Worm (Caenorhabditis elegans) whole organism, late embryonic: ENCODE results near the gene ztf-22.

Source experiments
- C38D4.7 ChIP-seq: fragments of 200-800 bp; sonication (Bioruptor generic); optimal IDR thresholded peaks from 2 replicates; lab custom pipeline; 2018; ENCODE audit warnings: mild to moderate bottlenecking, missing genetic modification characterization, moderate library complexity, missing compliant biosample characterization
- F13H6.1 ChIP-seq: sonication (generic microtip); optimal IDR thresholded peaks from 2 replicates; lab custom pipeline; 2016; ENCODE audit warnings: missing genetic modification characterization, missing compliant biosample characterization
- ceh-14 ChIP-seq: sonication (generic microtip); optimal IDR thresholded peaks from 2 replicates; lab custom pipeline; 2016; ENCODE audit warnings: missing genotype, missing genetic modification characterization, missing compliant biosample characterization
- ceh-34 ChIP-seq: sonication (generic microtip); optimal IDR thresholded peaks from 2 replicates; lab custom pipeline; 2016; ENCODE audit warnings: mild to moderate bottlenecking, missing genetic modification characterization, missing compliant biosample characterization
- eyg-1 ChIP-seq: sonication (generic microtip); optimal IDR thresholded peaks from 2 replicates; lab custom pipeline; 2016; ENCODE audit warnings: missing genotype, missing genetic modification characterization, missing compliant biosample characterization
- fkh-6 ChIP-seq: sonication (generic microtip); optimal IDR thresholded peaks from 2 replicates; lab custom pipeline; 2016; ENCODE audit warnings: missing genetic modification characterization, missing compliant biosample characterization
- lim-6 ChIP-seq: sonication (generic microtip); optimal IDR thresholded peaks from 2 replicates; lab custom pipeline; 2016; ENCODE audit warnings: missing genetic modification characterization, missing compliant biosample characterization
- lin-11 ChIP-seq: fragments of 200-800 bp; sonication (Bioruptor generic); optimal IDR thresholded peaks from 2 replicates; lab custom pipeline; 2018; ENCODE audit warnings: mild to moderate bottlenecking, missing genetic modification characterization, missing compliant biosample characterization
- pha-2 ChIP-seq: sonication (generic microtip); optimal IDR thresholded peaks from 2 replicates; lab custom pipeline; 2017; ENCODE audit warnings: mild to moderate bottlenecking, missing genetic modification characterization, missing compliant biosample characterization
- pha-4 ChIP-seq: fragments of 150-350 bp; optimal IDR thresholded peaks from 2 replicates; lab custom pipeline; 2018; ENCODE audit warnings: missing biosample characterization, missing genetic modification reagents, missing genetic modification characterization
- pros-1 ChIP-seq: fragments of 150-350 bp; optimal IDR thresholded peaks from 2 replicates; lab custom pipeline; 2014; ENCODE audit warnings: missing biosample characterization, missing genetic modification reagents, missing genetic modification characterization
- unc-42 ChIP-seq: sonication (generic microtip); optimal IDR thresholded peaks from 2 replicates; lab custom pipeline; 2016; ENCODE audit warnings: missing genotype, missing genetic modification characterization, missing compliant biosample characterization

ce11 chrII:13230489-13231196, 55.0 kb downstream of the ztf-22 start:
- TF ChIP-seq pros-1 (tag; lab: Kevin White, UChicago) (no peak), F13H6.1 (tag; lab: Kevin White, UChicago) (no peak), fkh-6 (no peak), pha-4 (tag; lab: Kevin White, UChicago) (no peak), pha-2 (no peak), lim-6 (tag; lab: Kevin White, UChicago) (no peak), ceh-14 (tag; lab: Kevin White, UChicago) (no peak), lin-11 (tag; lab: Kevin White, UChicago) (no peak), C38D4.7 (GFP tag; lab: Kevin White, UChicago) (no peak), eyg-1 (tag; lab: Kevin White, UChicago) (no peak), ceh-34 (no peak), unc-42 (tag; lab: Kevin White, UChicago) (no peak)
